Worm (Caenorhabditis elegans): ENCODE results near the gene mans-4.

mans-4 gene

ce11 chrIV:9107464-9107863 lies 29.1 kb upstream of the mans-4 start:
- TF ChIP-seq cog-1 (tag; optimal IDR thresholded peaks at IDR 0.05) (peak; percentile 58), T22C8.4 (GFP tag; IDR thresholded peaks at IDR 0.05) (peak; percentile 44; the same call in 1 of the 2 replicates), ztf-23 (GFP tag; IDR thresholded peaks at IDR 0.05) (0 out of 2 replicates have a peak, but pooled peaks have one; percentile 45), ref-1 (GFP tag; conservative IDR thresholded peaks at IDR 0.05) (no peak), med-1 (GFP tag; optimal IDR thresholded peaks at IDR 0.05; ENCODE audit: insufficient read depth) (no peak), flt-1 (GFP tag; IDR thresholded peaks at IDR 0.05) (0 out of 2 replicates have a peak, but pooled peaks have one; percentile 18)

DNA sequence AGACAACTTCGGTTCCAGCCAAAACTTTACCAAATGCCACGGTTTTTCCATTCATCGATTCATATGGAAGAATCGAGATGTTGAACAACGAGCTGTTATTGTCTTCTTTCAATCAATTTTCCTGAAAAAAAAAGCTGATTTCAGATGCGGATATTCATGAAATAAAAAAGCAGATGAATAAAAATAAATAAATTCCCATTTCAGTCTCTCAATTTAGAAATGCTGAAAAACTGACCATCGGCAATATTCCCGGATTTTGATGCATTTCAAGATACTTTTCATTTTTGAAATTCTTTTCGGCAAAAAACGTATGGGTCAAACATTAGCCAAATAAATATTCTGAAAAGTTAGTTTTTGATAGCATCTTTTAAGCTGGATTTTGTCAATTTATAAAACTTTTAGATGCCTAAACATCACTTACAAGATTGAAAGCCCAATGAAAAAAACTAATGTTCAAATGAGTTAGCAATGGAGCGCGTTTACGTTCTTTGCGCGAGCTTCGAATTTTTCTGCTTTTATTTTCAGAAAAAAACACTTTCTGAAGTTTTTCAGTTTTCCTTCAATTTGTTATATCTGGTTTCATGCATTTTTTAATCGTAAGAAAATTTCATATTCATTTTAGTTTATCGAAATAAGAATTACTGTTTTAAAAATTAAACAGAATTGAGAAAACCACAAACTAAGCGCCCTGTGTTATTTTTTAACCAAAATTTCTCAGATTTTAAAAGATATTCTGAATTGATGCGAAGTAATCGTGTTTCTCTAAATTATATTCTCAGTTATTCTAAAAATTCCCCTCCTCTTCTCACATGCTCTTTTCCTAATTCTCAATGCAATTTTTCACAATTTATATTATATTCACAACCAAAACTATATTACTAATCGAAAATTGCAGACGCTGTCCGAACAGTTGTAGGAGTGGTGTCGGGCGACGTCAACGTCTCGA lies 26.0 kb upstream of the mans-4 start, which contains the start of the genes C01F6.14 and fem-3:
Gene C01F6.14, minus strand, starts transcription at position 51 of the 946 bp plus-strand sequence.
Gene fem-3, plus strand, starts transcription at position 896 of the 946 bp plus-strand sequence.
- TF ChIP-seq tab-1 (GFP tag; IDR thresholded peaks at IDR 0.05) (no peak), klf-2 (GFP tag; conservative IDR thresholded peaks at IDR 0.05) (no peak), ref-1 (GFP tag; conservative IDR thresholded peaks at IDR 0.05) (no peak), T22C8.4 (GFP tag; IDR thresholded peaks at IDR 0.05) (no peak), cog-1 (tag; optimal IDR thresholded peaks at IDR 0.05) (no peak), flt-1 (GFP tag; IDR thresholded peaks at IDR 0.05) (no peak), ztf-29 (GFP tag; IDR thresholded peaks at IDR 0.05) (no peak), ztf-23 (GFP tag; IDR thresholded peaks at IDR 0.05) (no peak), med-1 (GFP tag; optimal IDR thresholded peaks at IDR 0.05; ENCODE audit: insufficient read depth) (no peak)

ce11 chrIV:9100835-9101234 lies 22.5 kb upstream of the mans-4 start:
- no peak for TF ChIP-seq cog-1 (tag; optimal IDR thresholded peaks at IDR 0.05)
- no peak for TF ChIP-seq klf-2 (GFP tag; conservative IDR thresholded peaks at IDR 0.05)
- no peak for TF ChIP-seq ztf-29 (GFP tag; IDR thresholded peaks at IDR 0.05)
- no peak for TF ChIP-seq ztf-23 (GFP tag; IDR thresholded peaks at IDR 0.05)
- TF ChIP-seq tab-1 (GFP tag; IDR thresholded peaks at IDR 0.05): no peak
- TF ChIP-seq ref-1 (GFP tag; conservative IDR thresholded peaks at IDR 0.05): no peak

DNA sequence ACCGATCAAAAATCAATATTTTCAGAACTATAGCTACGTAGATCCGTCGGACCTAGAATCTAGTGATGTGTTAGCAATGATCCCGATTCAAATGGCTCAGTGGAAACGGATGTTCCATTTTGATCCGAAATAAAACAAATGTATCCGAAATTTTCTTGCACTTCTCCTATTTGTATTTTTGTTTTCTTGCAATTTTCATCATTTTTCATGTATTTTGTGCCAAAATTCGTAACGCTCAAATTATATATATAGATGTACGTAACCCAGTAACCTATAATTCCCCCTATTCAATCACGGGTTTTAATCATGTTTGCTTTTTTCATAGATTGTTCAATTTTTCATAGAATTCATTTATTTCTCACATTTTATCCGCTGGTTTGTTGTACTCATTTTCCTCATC lies 20.6 kb upstream of the mans-4 start, which contains the start of gene gldi-10:
Gene gldi-10, plus strand, starts transcription at position 301 of the 400 bp plus-strand sequence.
- TF ChIP-seq klf-2 (GFP tag; conservative IDR thresholded peaks at IDR 0.05) (no peak), tab-1 (GFP tag; IDR thresholded peaks at IDR 0.05) (no peak), ref-1 (GFP tag; conservative IDR thresholded peaks at IDR 0.05) (no peak), ztf-23 (GFP tag; IDR thresholded peaks at IDR 0.05) (no peak), med-1 (GFP tag; optimal IDR thresholded peaks at IDR 0.05; ENCODE audit: insufficient read depth) (no peak), T22C8.4 (GFP tag; IDR thresholded peaks at IDR 0.05) (no peak), flt-1 (GFP tag; IDR thresholded peaks at IDR 0.05) (no peak), cog-1 (tag; optimal IDR thresholded peaks at IDR 0.05) (no peak), ztf-29 (GFP tag; IDR thresholded peaks at IDR 0.05) (no peak)

- TF ChIP-seq med-1 (GFP tag; optimal IDR thresholded peaks at IDR 0.05; ENCODE audit: insufficient read depth) (no peak), klf-2 (GFP tag; conservative IDR thresholded peaks at IDR 0.05) (no peak), T22C8.4 (GFP tag; IDR thresholded peaks at IDR 0.05) (no peak)
Measured at ce11 chrIV:9096160-9096879, 18.0 kb upstream of the mans-4 start, which contains the start of the genes znf-706 and cpna-3. TSS of gene znf-706 (minus strand) at chrIV:9096231. TSS of gene cpna-3 (plus strand) at chrIV:9096842.

- TF ChIP-seq ztf-29 (GFP tag; IDR thresholded peaks at IDR 0.05): no peak
Measured at ce11 chrIV:9095553-9095952, 17.2 kb upstream of the mans-4 start, which contains the start of gene icln-1. TSS of gene icln-1 (minus strand) at chrIV:9095653.

ce11 chrIV:9094356-9094755 lies 16.0 kb upstream of the mans-4 start, which contains the start of gene mrpl-42:
TSS of gene mrpl-42 (minus strand) at chrIV:9094456.
- TF ChIP-seq ztf-29 (GFP tag; IDR thresholded peaks at IDR 0.05) (no peak), T22C8.4 (GFP tag; IDR thresholded peaks at IDR 0.05) (no peak), med-1 (GFP tag; optimal IDR thresholded peaks at IDR 0.05; ENCODE audit: insufficient read depth) (no peak), tab-1 (GFP tag; IDR thresholded peaks at IDR 0.05) (no peak), flt-1 (GFP tag; IDR thresholded peaks at IDR 0.05) (no peak), cog-1 (tag; optimal IDR thresholded peaks at IDR 0.05) (no peak)

DNA sequence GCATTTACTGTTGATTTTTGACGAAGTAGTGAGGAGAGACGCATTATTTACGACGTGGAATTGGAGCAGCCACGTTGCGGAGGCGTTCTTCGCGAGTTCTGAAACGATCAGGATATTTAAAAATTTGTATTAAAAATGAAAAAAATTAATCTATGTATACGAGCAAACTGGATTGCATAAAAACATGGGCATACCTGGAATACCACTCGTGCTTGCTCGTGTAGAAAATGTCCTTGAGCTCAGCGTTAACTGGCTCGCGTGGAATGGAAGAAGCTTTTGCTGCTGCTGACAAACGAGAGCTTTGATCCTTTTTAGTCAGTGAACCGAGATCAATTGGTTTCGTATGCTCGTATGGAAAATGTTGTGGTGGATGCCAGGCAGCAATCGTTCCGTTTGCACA lies 15.6 kb upstream of the mans-4 start, which contains the start of gene lpl-1:
Gene lpl-1, minus strand, starts transcription at position 101 of the 400 bp plus-strand sequence.
- TF ChIP-seq flt-1 (GFP tag; IDR thresholded peaks at IDR 0.05) (no peak), klf-2 (GFP tag; conservative IDR thresholded peaks at IDR 0.05) (no peak), ztf-23 (GFP tag; IDR thresholded peaks at IDR 0.05) (no peak), ref-1 (GFP tag; conservative IDR thresholded peaks at IDR 0.05) (no peak), cog-1 (tag; optimal IDR thresholded peaks at IDR 0.05) (no peak), T22C8.4 (GFP tag; IDR thresholded peaks at IDR 0.05) (no peak), med-1 (GFP tag; optimal IDR thresholded peaks at IDR 0.05; ENCODE audit: insufficient read depth) (no peak)

DNA sequence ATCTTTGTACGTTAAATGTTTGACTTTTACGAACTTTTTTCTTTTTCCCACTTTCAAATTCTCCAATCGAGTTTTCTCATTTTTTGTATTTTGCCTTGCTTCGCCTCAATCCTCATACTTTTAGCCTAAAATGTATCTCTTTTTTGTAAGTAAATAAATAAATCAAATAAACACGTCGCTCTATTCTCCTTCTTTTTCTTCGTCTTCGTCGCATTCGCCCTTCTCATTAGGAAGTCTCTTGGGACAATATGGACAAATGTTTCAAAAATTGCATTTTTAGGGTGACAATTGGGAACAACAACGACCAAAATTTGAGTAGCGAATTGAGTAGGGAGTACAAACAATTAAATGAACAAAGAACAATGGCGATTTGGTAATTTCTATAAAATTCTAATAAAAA lies 13.6 kb upstream of the mans-4 start:
- TF ChIP-seq med-1 (GFP tag; optimal IDR thresholded peaks at IDR 0.05; ENCODE audit: insufficient read depth) (no peak), ztf-29 (GFP tag; IDR thresholded peaks at IDR 0.05) (no peak), tab-1 (GFP tag; IDR thresholded peaks at IDR 0.05) (no peak), ztf-23 (GFP tag; IDR thresholded peaks at IDR 0.05) (no peak), klf-2 (GFP tag; conservative IDR thresholded peaks at IDR 0.05) (no peak), ref-1 (GFP tag; conservative IDR thresholded peaks at IDR 0.05) (no peak), flt-1 (GFP tag; IDR thresholded peaks at IDR 0.05) (no peak), cog-1 (tag; optimal IDR thresholded peaks at IDR 0.05) (no peak), T22C8.4 (GFP tag; IDR thresholded peaks at IDR 0.05) (no peak)
